Worm (Caenorhabditis elegans): Measurements from ENCODE around the gene mdt-20.

- TF ChIP-seq pha-4 (GFP tag; IDR thresholded peaks at IDR 0.05), result no peak
- no peak for TF ChIP-seq pha-4 (tag; optimal IDR thresholded peaks at IDR 0.05)
- no peak for TF ChIP-seq unc-39 (tag; optimal IDR thresholded peaks at IDR 0.05)
These were observed 44.0 kb downstream of the mdt-20 start, which contains the start of gene W09G12.6 for ce11 chrIV:1231589-1231988.

Data from whole organism, L4 larva.